Fruit fly (Drosophila melanogaster) whole organism, embryonic: Measurements from ENCODE around the gene CG31816.

ENCODE experiments used
- Atf3 ChIP-seq: fragments of 200-800 bp; sonication (Bioruptor generic); optimal IDR thresholded peaks from 3 replicates; lab custom pipeline; 2016; ENCODE audit warnings: missing biosample characterization, missing genetic modification characterization
- CG10274 ChIP-seq: fragments of 200-800 bp; sonication (Bioruptor generic); optimal IDR thresholded peaks from 3 replicates; lab custom pipeline; 2017; ENCODE audit warnings: missing biosample characterization, mild to moderate bottlenecking, missing genetic modification characterization
- CG14710 ChIP-seq: fragments of 200-800 bp; sonication (Bioruptor generic); optimal IDR thresholded peaks from 3 replicates; lab custom pipeline; 2019; ENCODE audit warnings: missing biosample characterization, mild to moderate bottlenecking, missing genetic modification characterization, moderate library complexity
- CG15479 ChIP-seq: fragments of 200-800 bp; sonication (Bioruptor generic); optimal IDR thresholded peaks from 3 replicates; lab custom pipeline; 2019; ENCODE audit warnings: missing biosample characterization, mild to moderate bottlenecking, missing genetic modification characterization, moderate library complexity
- CG1602 ChIP-seq: fragments of 200-800 bp; sonication (Bioruptor generic); optimal IDR thresholded peaks from 3 replicates; lab custom pipeline; 2016; ENCODE audit warnings: missing biosample characterization, missing genetic modification characterization
- CG16813 ChIP-seq: fragments of 200-800 bp; sonication (Bioruptor generic); IDR thresholded peaks from 3 replicates; pipeline ENCODE4 v1.3.6; 2022; ENCODE audit warnings: missing biosample characterization, missing genetic modification characterization; ENCODE audit not compliant: partially characterized antibody
- CG1792 ChIP-seq: fragments of 200-800 bp; sonication (Bioruptor generic); optimal IDR thresholded peaks from 2 replicates; lab custom pipeline; 2016; ENCODE audit warnings: missing biosample characterization, missing genetic modification characterization
- CG18262 ChIP-seq: fragments of 200-800 bp; optimal IDR thresholded peaks from 3 replicates; lab custom pipeline; 2019; ENCODE audit warnings: missing biosample characterization, mild to moderate bottlenecking, missing genetic modification characterization, moderate library complexity
- CG2202 ChIP-seq: fragments of 200-800 bp; sonication (Bioruptor generic); optimal IDR thresholded peaks from 2 replicates; lab custom pipeline; 2018; ENCODE audit warnings: missing biosample characterization, mild to moderate bottlenecking, missing genetic modification characterization
- CG2678 ChIP-seq: fragments of 200-800 bp; sonication (Bioruptor generic); optimal IDR thresholded peaks from 3 replicates; lab custom pipeline; 2019; ENCODE audit warnings: missing biosample characterization, mild to moderate bottlenecking, missing genetic modification characterization, moderate library complexity
- CG2889 ChIP-seq: fragments of 200-800 bp; sonication (Bioruptor generic); IDR thresholded peaks from 3 replicates; pipeline ENCODE4 v1.3.6; 2022; ENCODE audit warnings: missing biosample characterization, missing genetic modification characterization
- CG31365 ChIP-seq: fragments of 200-800 bp; sonication (Bioruptor generic); optimal IDR thresholded peaks from 2 replicates; lab custom pipeline; 2018; ENCODE audit warnings: missing biosample characterization, mild to moderate bottlenecking, missing genetic modification characterization
- CG31388 ChIP-seq: fragments of 200-800 bp; sonication (Bioruptor generic); optimal IDR thresholded peaks from 2 replicates; lab custom pipeline; 2016; ENCODE audit warnings: missing biosample characterization, missing genetic modification characterization
- CG33213 ChIP-seq: fragments of 200-800 bp; sonication (Bioruptor generic); optimal IDR thresholded peaks from 3 replicates; lab custom pipeline; 2016; ENCODE audit warnings: missing biosample characterization, missing genetic modification characterization
- CG4404 ChIP-seq: fragments of 200-800 bp; sonication (Bioruptor generic); IDR thresholded peaks from 2 replicates; pipeline ENCODE4 v1.3.6; 2022; ENCODE audit warnings: missing biosample characterization, missing genetic modification characterization
- CG4730 ChIP-seq: fragments of 200-800 bp; sonication (Bioruptor generic); IDR thresholded peaks from 2 replicates; pipeline ENCODE4 v1.3.6; 2022; ENCODE audit warnings: missing biosample characterization, missing genetic modification characterization
- CG5180 ChIP-seq: fragments of 200-800 bp; sonication (Bioruptor generic); optimal IDR thresholded peaks from 3 replicates; lab custom pipeline; 2017; ENCODE audit warnings: missing biosample characterization, missing genetic modification characterization, mild to moderate bottlenecking, moderate library complexity, missing genetic modification reagents
- CG6689 ChIP-seq: fragments of 200-800 bp; sonication (Bioruptor generic); IDR thresholded peaks from 2 replicates; pipeline ENCODE4 v1.3.6; 2022; ENCODE audit warnings: missing biosample characterization, missing genetic modification characterization
- CG6854 ChIP-seq: fragments of 200-800 bp; sonication (Bioruptor generic); optimal IDR thresholded peaks from 3 replicates; lab custom pipeline; 2017; ENCODE audit warnings: missing biosample characterization, mild to moderate bottlenecking, missing genetic modification characterization
- CG7372 ChIP-seq: fragments of 200-800 bp; sonication (Bioruptor generic); IDR thresholded peaks from 2 replicates; pipeline ENCODE4 v1.3.6; 2022; ENCODE audit warnings: missing biosample characterization, missing genetic modification characterization
- CG9932 ChIP-seq: fragments of 200-800 bp; sonication (Bioruptor generic); IDR thresholded peaks from 2 replicates; pipeline ENCODE4 v1.3.6; 2022; ENCODE audit warnings: missing biosample characterization, missing genetic modification characterization
- Chrac-16 ChIP-seq: fragments of 200-800 bp; sonication (Bioruptor generic); optimal IDR thresholded peaks from 3 replicates; lab custom pipeline; 2016; ENCODE audit warnings: missing biosample characterization, missing genetic modification characterization
- Dip2 ChIP-seq: fragments of 200-800 bp; sonication (Bioruptor generic); IDR thresholded peaks from 2 replicates; pipeline ENCODE4 v1.3.6; 2022; ENCODE audit warnings: missing biosample characterization, missing genetic modification characterization
- Ets97D ChIP-seq: fragments of 200-800 bp; sonication (Bioruptor generic); optimal IDR thresholded peaks from 3 replicates; lab custom pipeline; 2016; ENCODE audit warnings: missing biosample characterization, missing genetic modification characterization
- Gsc ChIP-seq: fragments of 200-800 bp; sonication (Bioruptor generic); IDR thresholded peaks from 2 replicates; pipeline ENCODE4 v1.3.6; 2022; ENCODE audit warnings: missing biosample characterization, missing genetic modification characterization
- HHEX ChIP-seq: fragments of 200-800 bp; sonication (Bioruptor generic); optimal IDR thresholded peaks from 3 replicates; lab custom pipeline; 2017; ENCODE audit warnings: missing biosample characterization, mild to moderate bottlenecking, missing genetic modification characterization, missing genetic modification reagents
- Nf-YB ChIP-seq: fragments of 200-800 bp; sonication (Bioruptor generic); optimal IDR thresholded peaks from 3 replicates; lab custom pipeline; 2019; ENCODE audit warnings: missing biosample characterization, mild to moderate bottlenecking, missing genetic modification characterization, moderate library complexity
- Oli ChIP-seq: fragments of 200-800 bp; sonication (Bioruptor generic); optimal IDR thresholded peaks from 2 replicates; lab custom pipeline; 2018; ENCODE audit warnings: missing biosample characterization, mild to moderate bottlenecking, missing genetic modification characterization, moderate library complexity
- Scr ChIP-seq: fragments of 200-800 bp; sonication (Bioruptor generic); IDR thresholded peaks from 2 replicates; pipeline ENCODE4 v1.3.6; 2022; ENCODE audit warnings: missing biosample characterization, missing genetic modification characterization; ENCODE audit not compliant: partially characterized antibody
- Six4 ChIP-seq: fragments of 200-800 bp; sonication (Bioruptor generic); optimal IDR thresholded peaks from 2 replicates; lab custom pipeline; 2016; ENCODE audit warnings: missing biosample characterization, missing genetic modification characterization
- Usf ChIP-seq: fragments of 200-800 bp; sonication (Bioruptor generic); optimal IDR thresholded peaks from 2 replicates; lab custom pipeline; 2017; ENCODE audit warnings: missing genotype, missing biosample characterization, missing genetic modification characterization
- chm ChIP-seq: fragments of 200-800 bp; sonication (Bioruptor generic); IDR thresholded peaks from 2 replicates; pipeline ENCODE4 v1.3.6; 2022; ENCODE audit warnings: missing biosample characterization, missing genetic modification characterization
- dm ChIP-seq: fragments of 200-800 bp; sonication (Bioruptor generic); optimal IDR thresholded peaks from 3 replicates; lab custom pipeline; 2016; ENCODE audit warnings: missing biosample characterization, missing genetic modification characterization
- exex ChIP-seq: fragments of 200-800 bp; sonication (Bioruptor generic); optimal IDR thresholded peaks from 4 replicates; lab custom pipeline; 2018; ENCODE audit warnings: missing biosample characterization, mild to moderate bottlenecking, missing genetic modification characterization, moderate library complexity
- fu2 ChIP-seq: fragments of 200-800 bp; sonication (Bioruptor generic); optimal IDR thresholded peaks from 2 replicates; lab custom pipeline; 2016; ENCODE audit warnings: missing biosample characterization, missing genetic modification characterization
- ind ChIP-seq: fragments of 200-800 bp; sonication (Bioruptor generic); optimal IDR thresholded peaks from 3 replicates; lab custom pipeline; 2016; ENCODE audit warnings: missing biosample characterization, missing genetic modification characterization
- kah ChIP-seq: fragments of 200-800 bp; sonication (Bioruptor generic); optimal IDR thresholded peaks from 2 replicates; lab custom pipeline; 2018; ENCODE audit warnings: missing biosample characterization, mild to moderate bottlenecking, missing genetic modification characterization
- ken ChIP-seq: fragments of 200-800 bp; sonication (Bioruptor generic); IDR thresholded peaks from 3 replicates; pipeline ENCODE4 v1.3.6; 2022; ENCODE audit warnings: missing biosample characterization, missing genetic modification characterization
- klu ChIP-seq: fragments of 200-800 bp; sonication (Bioruptor generic); IDR thresholded peaks from 2 replicates; pipeline ENCODE4 v1.3.6; 2022; ENCODE audit warnings: missing biosample characterization, missing genetic modification characterization
- lmd ChIP-seq: fragments of 200-800 bp; sonication (Bioruptor generic); IDR thresholded peaks from 2 replicates; pipeline ENCODE4 v1.3.6; 2022; ENCODE audit warnings: missing biosample characterization, missing genetic modification characterization
- org-1 ChIP-seq: fragments of 200-800 bp; sonication (Bioruptor generic); optimal IDR thresholded peaks from 2 replicates; lab custom pipeline; 2017; ENCODE audit warnings: missing biosample characterization, missing genetic modification characterization
- schlank ChIP-seq: fragments of 200-800 bp; sonication (Bioruptor generic); optimal IDR thresholded peaks from 2 replicates; lab custom pipeline; 2018; ENCODE audit warnings: missing biosample characterization, mild to moderate bottlenecking, missing genetic modification characterization
- seq ChIP-seq: fragments of 200-800 bp; sonication (Bioruptor generic); IDR thresholded peaks from 2 replicates; pipeline ENCODE4 v1.3.6; 2022; ENCODE audit warnings: missing biosample characterization, missing genetic modification characterization
- slp2 ChIP-seq: fragments of 200-800 bp; sonication (Bioruptor generic); optimal IDR thresholded peaks from 2 replicates; lab custom pipeline; 2016; ENCODE audit warnings: missing biosample characterization, missing genetic modification characterization
- stc ChIP-seq: fragments of 200-800 bp; sonication (Bioruptor generic); IDR thresholded peaks from 2 replicates; pipeline ENCODE4 v1.3.6; 2022; ENCODE audit warnings: missing biosample characterization, missing genetic modification characterization
- tll ChIP-seq, 2 experiments: fragments of 200-800 bp in 1 of 2; fragments of >200 bp in 1 of 2; sonication (Bioruptor generic) in 1 of 2; optimal IDR thresholded peaks; 2 replicates each; lab custom pipeline; 2017 to 2019; ENCODE audit warnings: missing biosample characterization in 2 of 2, missing genetic modification characterization in 2 of 2, mild to moderate bottlenecking in 1 of 2, moderate library complexity in 1 of 2
- trh ChIP-seq: fragments of 200-800 bp; sonication (Bioruptor generic); optimal IDR thresholded peaks from 2 replicates; lab custom pipeline; 2016; ENCODE audit warnings: missing biosample characterization, missing genetic modification characterization
- ttk ChIP-seq: fragments of 200-800 bp; sonication (Bioruptor generic); IDR thresholded peaks from 2 replicates; pipeline ENCODE4 v2.1.2; 2022; ENCODE audit warnings: missing biosample characterization, missing genetic modification characterization
- vfl ChIP-seq: fragments of 200-800 bp; sonication (Bioruptor generic); optimal IDR thresholded peaks from 2 replicates; lab custom pipeline; 2016; ENCODE audit warnings: missing biosample characterization, missing genetic modification characterization
- wek ChIP-seq: fragments of 200-800 bp; sonication (Bioruptor generic); optimal IDR thresholded peaks from 3 replicates; lab custom pipeline; 2018; ENCODE audit warnings: missing biosample characterization, mild to moderate bottlenecking, missing genetic modification characterization, moderate library complexity

Gene CG31816

dm6 chr2L:16532702-16533385, 9.5 kb upstream of the CG31816 start, which contains the start of gene CG5953 (continued):
- peak; percentile 95 for TF ChIP-seq CG14710
- TF ChIP-seq CG2678 (tag; lab: Kevin White, UChicago) = peak; percentile 98
- peak; percentile 95 for TF ChIP-seq CG9932 (GFP tag; lab: Robert Waterston, UW)
- TF ChIP-seq seq (GFP tag; lab: Robert Waterston, UW) = peak; percentile 98
- peak; percentile 77 for TF ChIP-seq exex
- peak; percentile 67 for TF ChIP-seq CG15479 (GFP tag; lab: Kevin White, UChicago)
- peak; percentile 95 for TF ChIP-seq klu (GFP tag; lab: Robert Waterston, UW)
- TF ChIP-seq stc (GFP tag; lab: Robert Waterston, UW) = peak; percentile 97
- no peak for TF ChIP-seq Gsc
- TF ChIP-seq Six4 (GFP tag; lab: Kevin White, UChicago) = peak; percentile 90
- peak; percentile 89 for TF ChIP-seq Atf3 (GFP tag; lab: Kevin White, UChicago)
- TF ChIP-seq CG31365 = peak; percentile 84
- TF ChIP-seq CG4730 (GFP tag; lab: Robert Waterston, UW) = peak; percentile 92
- peak; percentile 96 for TF ChIP-seq ind
- peak; percentile 89 for TF ChIP-seq fu2
- peak; percentile 58; the same call in 1 of the 2 replicates for TF ChIP-seq Dip2 (GFP tag; lab: Robert Waterston, UW)
- TF ChIP-seq chm (GFP tag; lab: Robert Waterston, UW) = peak; percentile 91
- TF ChIP-seq kah = peak; percentile 91
- TF ChIP-seq CG1792 (GFP tag; lab: Kevin White, UChicago) = peak; percentile 86
- TF ChIP-seq tll (GFP tag; optimal IDR thresholded peaks at IDR 0.05; lab: Kevin White, UChicago) = peak in 1 of 2 experiments; percentile 24
- TF ChIP-seq org-1 (GFP tag; lab: Kevin White, UChicago) = peak; percentile 95
- peak; percentile 84 for TF ChIP-seq vfl (GFP tag; lab: Kevin White, UChicago)
- peak; percentile 97 for TF ChIP-seq CG18262
- TF ChIP-seq Usf (GFP tag; lab: Kevin White, UChicago) = peak; percentile 92
- peak; percentile 95 for TF ChIP-seq CG7372 (GFP tag; lab: Robert Waterston, UW)
- TF ChIP-seq slp2 (GFP tag; lab: Kevin White, UChicago) = peak; percentile 91
- TF ChIP-seq ttk = peak; percentile 92
- peak; percentile 95 for TF ChIP-seq CG4404 (GFP tag; lab: Robert Waterston, UW)
- TF ChIP-seq CG6854 (GFP tag; lab: Kevin White, UChicago) = peak; percentile 97
- TF ChIP-seq CG33213 = peak; percentile 81
- peak; percentile 52 for TF ChIP-seq wek (GFP tag; lab: Kevin White, UChicago)
- peak; percentile 97 for TF ChIP-seq HHEX
- peak; percentile 82 for TF ChIP-seq dm
- TF ChIP-seq lmd = peak; percentile 98
- peak; percentile 94 for TF ChIP-seq CG2202 (tag; lab: Kevin White, UChicago)
- TF ChIP-seq CG6689 (GFP tag; lab: Robert Waterston, UW) = peak; percentile 98
- TF ChIP-seq trh (GFP tag; lab: Kevin White, UChicago) = peak; percentile 80
- TF ChIP-seq Nf-YB (GFP tag; lab: Kevin White, UChicago) = peak; percentile 87
- TF ChIP-seq CG2889 (GFP tag; lab: Robert Waterston, UW) = peak; percentile 95
- TF ChIP-seq CG16813 = peak; percentile 33; the same call in 1 of the 3 replicates
- TF ChIP-seq Ets97D (GFP tag; lab: Kevin White, UChicago) = peak; percentile 70
- TF ChIP-seq schlank (tag; lab: Kevin White, UChicago) = peak; percentile 91
- peak; percentile 86 for TF ChIP-seq CG10274 (GFP tag; lab: Kevin White, UChicago)
- TF ChIP-seq CG1602 = peak; percentile 92
- peak; percentile 84 for TF ChIP-seq CG31388 (GFP tag; lab: Kevin White, UChicago)
- peak; percentile 86 for TF ChIP-seq CG5180 (GFP tag; lab: Kevin White, UChicago)
- TF ChIP-seq Oli (tag; lab: Kevin White, UChicago) = peak; percentile 98
- peak; percentile 26; the same call in 1 of the 2 replicates for TF ChIP-seq Scr (GFP tag; lab: Robert Waterston, UW)
- peak; percentile 95 for TF ChIP-seq Chrac-16 (GFP tag; lab: Kevin White, UChicago)
- TF ChIP-seq ken (GFP tag; lab: Robert Waterston, UW) = peak; percentile 96
